Worm (Caenorhabditis elegans) whole organism, young adult: Measurements from ENCODE around the gene clec-127.

ENCODE experiments used
- F22D6.2 ChIP-seq: sonication (generic microtip); optimal IDR thresholded peaks from 2 replicates; lab custom pipeline; 2016; ENCODE audit warnings: mild to moderate bottlenecking, missing genetic modification characterization, missing compliant biosample characterization
- F37B4.10 ChIP-seq: fragments of 200-800 bp; sonication (Bioruptor generic); IDR thresholded peaks from 2 replicates; pipeline ENCODE4 v1.3.6; 2022; ENCODE audit warnings: missing genetic modification characterization, missing compliant biosample characterization
- F52B5.7 ChIP-seq: sonication (generic microtip); optimal IDR thresholded peaks from 2 replicates; lab custom pipeline; 2016; ENCODE audit warnings: mild to moderate bottlenecking, missing genetic modification characterization, missing compliant biosample characterization
- Y53G8AR.9 ChIP-seq: fragments of 200-800 bp; sonication (Bioruptor generic); conservative IDR thresholded peaks from 2 replicates; pipeline ENCODE4 v1.3.6; 2022; ENCODE audit warnings: missing genetic modification reagents, missing genetic modification characterization, missing compliant biosample characterization
- Y95B8A.8 ChIP-seq: fragments of 200-800 bp; sonication (Bioruptor generic); IDR thresholded peaks from 2 replicates; pipeline ENCODE4 v1.3.6; 2022; ENCODE audit warnings: missing genetic modification reagents, missing genetic modification characterization, missing compliant biosample characterization
- aptf-3 ChIP-seq: fragments of 200-800 bp; sonication (Bioruptor generic); IDR thresholded peaks from 2 replicates; pipeline ENCODE4 v1.3.6; 2022; ENCODE audit warnings: missing genetic modification characterization, missing compliant biosample characterization
- attf-3 ChIP-seq: fragments of 200-800 bp; sonication (Bioruptor generic); conservative IDR thresholded peaks from 2 replicates; pipeline ENCODE4 v1.3.6; 2022; ENCODE audit warnings: missing genetic modification reagents, missing genetic modification characterization, missing compliant biosample characterization
- attf-6 ChIP-seq: fragments of 200-800 bp; sonication (Bioruptor generic); IDR thresholded peaks from 2 replicates; pipeline ENCODE4 v1.3.6; 2022; ENCODE audit warnings: missing genetic modification reagents, missing genetic modification characterization, missing compliant biosample characterization
- cebp-2 ChIP-seq: fragments of 200-800 bp; sonication (Bioruptor generic); IDR thresholded peaks from 2 replicates; pipeline ENCODE4 v1.3.6; 2022; ENCODE audit warnings: missing genetic modification characterization, missing compliant biosample characterization
- ceh-58 ChIP-seq: fragments of 200-800 bp; sonication (Bioruptor generic); IDR thresholded peaks from 2 replicates; pipeline ENCODE4 v1.3.6; 2022; ENCODE audit warnings: missing genetic modification characterization, missing compliant biosample characterization
- dox-1 ChIP-seq: fragments of 200-800 bp; sonication (Bioruptor generic); IDR thresholded peaks from 2 replicates; pipeline ENCODE4 v1.3.6; 2022; ENCODE audit warnings: missing genetic modification reagents, missing genetic modification characterization, missing compliant biosample characterization
- egl-18 ChIP-seq: fragments of 200-800 bp; sonication (Bioruptor generic); IDR thresholded peaks from 2 replicates; pipeline ENCODE4 v1.3.6; 2022; ENCODE audit warnings: missing genetic modification reagents, missing genetic modification characterization, missing compliant biosample characterization
- egl-44 ChIP-seq: fragments of 200-800 bp; sonication (Bioruptor generic); IDR thresholded peaks from 2 replicates; pipeline ENCODE4 v1.3.6; 2022; ENCODE audit warnings: missing genetic modification reagents, missing genetic modification characterization, missing compliant biosample characterization
- ekl-4 ChIP-seq: fragments of 200-800 bp; sonication (Bioruptor generic); IDR thresholded peaks from 2 replicates; pipeline ENCODE4 v1.3.6; 2022; ENCODE audit warnings: missing genetic modification reagents, missing genetic modification characterization, missing compliant biosample characterization
- hlh-26 ChIP-seq: fragments of 200-800 bp; sonication (Bioruptor generic); conservative IDR thresholded peaks from 2 replicates; pipeline ENCODE4 v1.3.6; 2022; ENCODE audit warnings: missing genetic modification reagents, missing genetic modification characterization, missing compliant biosample characterization
- let-607 ChIP-seq, 2 experiments: fragments of 200-800 bp in 1 of 2; sonication (Bioruptor generic) in 1 of 2; sonication (generic microtip) in 1 of 2; optimal IDR thresholded peaks; 2 replicates each; lab custom pipeline; 2016 to 2018; ENCODE audit warnings: mild to moderate bottlenecking in 2 of 2, missing compliant biosample characterization in 2 of 2, missing genetic modification characterization in 2 of 2, moderate library complexity in 2 of 2, missing genotype in 1 of 2
- lin-54 ChIP-seq: fragments of 200-800 bp; sonication (Bioruptor generic); optimal IDR thresholded peaks from 2 replicates; lab custom pipeline; 2018; ENCODE audit warnings: mild to moderate bottlenecking, missing genetic modification characterization, missing compliant biosample characterization
- nfya-2 ChIP-seq: fragments of 200-800 bp; sonication (Bioruptor generic); IDR thresholded peaks from 2 replicates; pipeline ENCODE4 v1.3.6; 2022; ENCODE audit warnings: missing genetic modification reagents, missing genetic modification characterization, missing compliant biosample characterization
- pha-4 ChIP-seq: fragments of 150-350 bp; sonication (generic microtip); optimal IDR thresholded peaks from 2 replicates; lab custom pipeline; 2014; ENCODE audit warnings: missing biosample characterization, missing genetic modification reagents, missing genetic modification characterization
- sea-2 ChIP-seq: fragments of 200-800 bp; sonication (Bioruptor generic); IDR thresholded peaks from 2 replicates; pipeline ENCODE4 v1.3.6; 2022; ENCODE audit warnings: missing genetic modification characterization, missing compliant biosample characterization
- ztf-26 ChIP-seq: sonication (generic microtip); optimal IDR thresholded peaks from 2 replicates; lab custom pipeline; 2017; ENCODE audit warnings: missing genetic modification characterization, missing compliant biosample characterization
- ztf-28 ChIP-seq: fragments of 200-800 bp; sonication (Bioruptor generic); IDR thresholded peaks from 2 replicates; pipeline ENCODE4 v1.3.6; 2022; ENCODE audit warnings: missing genetic modification reagents, missing genetic modification characterization, missing compliant biosample characterization
- ztf-6 ChIP-seq: fragments of 200-800 bp; sonication (Bioruptor generic); IDR thresholded peaks from 2 replicates; pipeline ENCODE4 v1.3.6; 2022; ENCODE audit warnings: missing genetic modification reagents, missing genetic modification characterization, missing compliant biosample characterization

The clec-127 gene

DNA sequence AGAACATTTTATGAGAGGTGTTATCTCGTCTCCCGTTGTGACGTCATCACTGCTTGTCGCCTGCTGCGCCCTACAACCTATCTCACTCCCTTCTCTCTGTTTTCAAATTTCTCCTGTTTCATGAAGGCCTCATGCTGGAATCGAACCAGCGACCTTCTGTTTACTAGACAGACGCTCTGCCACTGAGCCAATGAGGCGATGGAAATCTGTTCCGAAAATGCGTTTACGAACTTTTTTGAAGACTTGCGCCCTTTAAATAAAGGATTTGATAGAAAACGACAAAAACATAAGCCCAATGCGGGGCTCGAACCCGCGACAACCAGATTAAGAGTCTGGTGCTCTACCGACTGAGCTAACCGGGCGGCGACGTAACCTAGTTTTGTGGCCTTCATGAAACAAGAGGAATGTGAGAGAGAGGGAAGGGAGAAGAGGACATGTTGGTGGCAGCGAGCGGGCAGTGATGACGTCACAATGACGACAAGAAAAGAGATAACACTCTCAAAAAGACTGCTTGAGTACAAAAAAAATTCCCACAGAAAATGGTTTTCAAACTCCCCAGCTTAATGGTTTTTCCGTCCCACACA lies 50.0 kb downstream of the clec-127 start, which contains the start of gene clec-126 (continued):
- TF ChIP-seq dox-1 (GFP tag; lab: Robert Waterston, UW) = peak; percentile 89
- peak; percentile 59; the same call in 1 of the 2 replicates for TF ChIP-seq Y53G8AR.9 (GFP tag; lab: Robert Waterston, UW)
- TF ChIP-seq attf-6 = no peak
- 0 out of 2 replicates have a peak, but pooled peaks have one; percentile 10 for TF ChIP-seq F37B4.10
- TF ChIP-seq ztf-28 = 0 out of 2 replicates have a peak, but pooled peaks have one; percentile 57
- TF ChIP-seq ztf-6 (GFP tag; lab: Robert Waterston, UW) = peak; percentile 80
- TF ChIP-seq sea-2 (GFP tag; lab: Robert Waterston, UW) = no peak
- TF ChIP-seq egl-18 (GFP tag; lab: Robert Waterston, UW) = no peak
- peak; percentile 62; the same call in 1 of the 2 replicates for TF ChIP-seq attf-3
- TF ChIP-seq aptf-3 (GFP tag; lab: Robert Waterston, UW) = no peak
- TF ChIP-seq lin-54 (GFP tag; lab: Kevin White, UChicago) = peak; percentile 75
- peak; percentile 93 for TF ChIP-seq ztf-26
- no peak for TF ChIP-seq hlh-26 (GFP tag; lab: Robert Waterston, UW)
- no peak for TF ChIP-seq cebp-2 (GFP tag; lab: Robert Waterston, UW)
- no peak for TF ChIP-seq nfya-2
- peak; percentile 72 for TF ChIP-seq F22D6.2 (tag; lab: Kevin White, UChicago)
- peak; percentile 11 for TF ChIP-seq pha-4 (tag; lab: Kevin White, UChicago)
- TF ChIP-seq let-607 (tag; optimal IDR thresholded peaks at IDR 0.05; lab: Kevin White, UChicago) = peak; percentile 11 to 75
- 0 out of 2 replicates have a peak, but pooled peaks have one; percentile 21 for TF ChIP-seq Y95B8A.8 (GFP tag; lab: Robert Waterston, UW)
- TF ChIP-seq F52B5.7 (tag; lab: Kevin White, UChicago) = peak; percentile 51
- no peak for TF ChIP-seq ceh-58 (GFP tag; lab: Robert Waterston, UW)
- peak; percentile 73 for TF ChIP-seq egl-44 (GFP tag; lab: Robert Waterston, UW)
- TF ChIP-seq ekl-4 (GFP tag; lab: Robert Waterston, UW) = peak; percentile 83
